Fruit fly (Drosophila melanogaster): ENCODE results near the gene CG31698.

DNA sequence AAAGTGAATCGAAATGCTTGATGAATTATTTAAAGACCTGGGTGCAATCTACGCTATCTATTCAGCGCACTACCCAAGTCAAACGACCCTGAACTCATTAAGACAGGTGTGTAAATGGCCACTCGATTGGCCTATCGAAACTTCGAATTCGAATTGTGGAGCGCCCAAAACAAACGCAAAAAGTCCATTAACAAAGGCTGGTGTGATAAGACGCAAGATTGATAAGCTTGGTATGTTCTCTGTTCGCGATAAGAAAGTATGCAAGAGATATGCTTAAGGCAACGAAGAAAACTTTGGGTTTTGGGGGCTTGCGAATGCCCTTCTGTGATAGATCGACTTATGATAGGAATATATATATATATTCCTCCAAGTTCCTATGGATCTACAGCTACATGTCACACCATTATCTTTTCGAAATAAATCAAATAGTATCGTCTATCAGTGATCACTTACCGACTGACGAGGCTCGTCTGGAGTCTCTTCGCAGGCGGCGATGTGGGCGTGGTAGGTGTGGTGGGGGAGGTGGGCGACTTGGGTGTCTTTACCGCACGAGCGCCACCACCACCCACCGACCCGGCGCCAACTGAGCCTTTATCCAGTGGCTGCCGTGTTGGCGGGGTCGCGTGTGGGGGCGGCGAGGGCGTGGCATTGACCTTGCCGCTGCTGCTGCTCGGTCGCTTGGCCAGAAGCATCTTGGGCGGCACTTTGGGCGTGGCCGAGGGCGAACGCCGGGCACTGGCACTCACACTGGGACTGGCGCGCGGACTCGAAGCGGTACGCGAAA lies 49.9 kb downstream of the CG31698 start:
- TF ChIP-seq CG8478 (optimal IDR thresholded peaks at IDR 0.05) (no peak), CTCF (optimal IDR thresholded peaks at IDR 0.05) (no peak)
